Fruit fly (Drosophila melanogaster): Measurements from ENCODE around the gene Ndc1.
A peak's percentile ranks its signal among the peaks of the same experiment; 100 is the strongest.

Ndc1 gene

dm6 chr3R:23955380-23955779, 31.2 kb downstream of the Ndc1 start:
- TF ChIP-seq row (GFP tag; IDR thresholded peaks at IDR 0.05) (peak; percentile 30; the same call in 1 of the 3 replicates), gfzf (GFP tag; optimal IDR thresholded peaks at IDR 0.05) (no peak), gro (GFP tag; optimal IDR thresholded peaks at IDR 0.05) (no peak), nau (GFP tag; optimal IDR thresholded peaks at IDR 0.05) (no peak), CG3163 (GFP tag; optimal IDR thresholded peaks at IDR 0.05) (peak; percentile 66), CG13424 (tag; optimal IDR thresholded peaks at IDR 0.05) (no peak), CG17385 (GFP tag; optimal IDR thresholded peaks at IDR 0.05) (peak; percentile 70), Blimp-1 (GFP tag; optimal IDR thresholded peaks at IDR 0.05) (peak; percentile 93), ci (GFP tag; IDR thresholded peaks at IDR 0.05) (0 out of 3 replicates have a peak, but pooled peaks have one; percentile 17), Eip74EF (GFP tag; optimal IDR thresholded peaks at IDR 0.05) (peak in 1 of 2 experiments; percentile 88), Awh (GFP tag; IDR thresholded peaks at IDR 0.05) (no peak), nom (GFP tag; optimal IDR thresholded peaks at IDR 0.05) (peak; percentile 40), hkb (optimal IDR thresholded peaks at IDR 0.05) (no peak), hkb (GFP tag; IDR thresholded peaks at IDR 0.05) (0 out of 2 replicates have a peak, but pooled peaks have one; percentile 34), Trl (optimal IDR thresholded peaks at IDR 0.05) (peak; percentile 61 to 64), Trl (GFP tag; optimal IDR thresholded peaks at IDR 0.05) (no peak), sens (GFP tag) (peak; percentile 64), bsh (GFP tag; optimal IDR thresholded peaks at IDR 0.05) (no peak), bbx (GFP tag; IDR thresholded peaks at IDR 0.05; ENCODE audit: partially characterized antibody) (0 out of 2 replicates have a peak, but pooled peaks have one; percentile 18), Atf3 (GFP tag; optimal IDR thresholded peaks at IDR 0.05) (no peak), D19A (tag; optimal IDR thresholded peaks at IDR 0.05) (peak; percentile 81), pros (GFP tag; optimal IDR thresholded peaks at IDR 0.05) (no peak), crp (GFP tag; optimal IDR thresholded peaks at IDR 0.05) (peak in 1 of 2 experiments; percentile 49)

- peak; percentile 88 for TF ChIP-seq CG18764 (GFP tag; optimal IDR thresholded peaks at IDR 0.05)
- peak; percentile 92 for TF ChIP-seq CG5245 (GFP tag; optimal IDR thresholded peaks at IDR 0.05)
- TF ChIP-seq CG31388 (GFP tag; optimal IDR thresholded peaks at IDR 0.05), result peak; percentile 82
- TF ChIP-seq lbe (GFP tag; optimal IDR thresholded peaks at IDR 0.05), result peak; percentile 81
- peak; percentile 93 for TF ChIP-seq otp (GFP tag; IDR thresholded peaks at IDR 0.05)
- peak; percentile 92 for TF ChIP-seq croc (GFP tag; conservative IDR thresholded peaks at IDR 0.05)
- TF ChIP-seq Dfd (GFP tag; optimal IDR thresholded peaks at IDR 0.05), result no peak
- TF ChIP-seq CG12219 (GFP tag; optimal IDR thresholded peaks at IDR 0.05), result peak; percentile 68
- TF ChIP-seq Hr51 (GFP tag; optimal IDR thresholded peaks at IDR 0.05), result peak; percentile 84 to 88
- peak; percentile 39 for TF ChIP-seq BtbVII (GFP tag; optimal IDR thresholded peaks at IDR 0.05)
- peak; percentile 46 for TF ChIP-seq CG7987 (GFP tag; optimal IDR thresholded peaks at IDR 0.05)
- peak; percentile 91 for TF ChIP-seq CG31224 (GFP tag; IDR thresholded peaks at IDR 0.05)
- peak; percentile 91 for TF ChIP-seq inv (GFP tag; IDR thresholded peaks at IDR 0.05; ENCODE audit: partially characterized antibody)
- peak; percentile 74 for TF ChIP-seq Lhr (GFP tag; optimal IDR thresholded peaks at IDR 0.05)
- peak; percentile 85 for TF ChIP-seq CG4328 (GFP tag; optimal IDR thresholded peaks at IDR 0.05)
- peak; percentile 95 for TF ChIP-seq CG9215 (GFP tag; IDR thresholded peaks at IDR 0.05)
- peak; percentile 67 for TF ChIP-seq CrebB (tag; optimal IDR thresholded peaks at IDR 0.05)
- peak; percentile 93 for TF ChIP-seq Bgb (GFP tag; IDR thresholded peaks at IDR 0.05; ENCODE audit: partially characterized antibody)
- TF ChIP-seq Hey (tag; optimal IDR thresholded peaks at IDR 0.05), result peak; percentile 42
- TF ChIP-seq Dip2 (GFP tag; IDR thresholded peaks at IDR 0.05), result peak; percentile 32; the same call in 1 of the 2 replicates
- peak; percentile 98 for TF ChIP-seq tgo (GFP tag; IDR thresholded peaks at IDR 0.05)
- TF ChIP-seq Sox102F (GFP tag; optimal IDR thresholded peaks at IDR 0.05), result peak; percentile 90
- peak; percentile 85 for TF ChIP-seq HmgD (GFP tag; optimal IDR thresholded peaks at IDR 0.05)
- peak in 1 of 2 experiments; percentile 32 for TF ChIP-seq Eip74EF (GFP tag; optimal IDR thresholded peaks at IDR 0.05)
- TF ChIP-seq Taf1 (GFP tag; IDR thresholded peaks at IDR 0.05), result peak; percentile 89
- peak; percentile 95 for TF ChIP-seq Ada2b (GFP tag; IDR thresholded peaks at IDR 0.05)
- TF ChIP-seq CG13775 (GFP tag; optimal IDR thresholded peaks at IDR 0.05), result peak; percentile 93
Measured at dm6 chr3R:23958091-23958838, 34.1 kb downstream of the Ndc1 start, which contains the start of the genes GluProRS and AP-1sigma. Gene GluProRS, minus strand, starts transcription at chr3R:23958391. Gene AP-1sigma, plus strand, starts transcription at chr3R:23958651.
